Worm (Caenorhabditis elegans): ENCODE data around the gene C46A5.1.

The C46A5.1 gene

ce11 chrIV:7759527-7759926 is 4.2 kb upstream of the C46A5.1 start, which contains the start of gene dsb-3:
Gene dsb-3 (minus strand): TSS chrIV:7759627.
- no peak for TF ChIP-seq irx-1 (tag; optimal IDR thresholded peaks at IDR 0.05)
- TF ChIP-seq elt-3 (tag; optimal IDR thresholded peaks at IDR 0.05): no peak
- no peak for TF ChIP-seq nhr-85 (tag)
- no peak for TF ChIP-seq nhr-19 (GFP tag; conservative IDR thresholded peaks at IDR 0.05)
- TF ChIP-seq efl-3 (GFP tag; optimal IDR thresholded peaks at IDR 0.05): no peak
- no peak for TF ChIP-seq pax-3 (tag; optimal IDR thresholded peaks at IDR 0.05)
- TF ChIP-seq mab-9 (GFP tag; IDR thresholded peaks at IDR 0.05): no peak
- no peak for TF ChIP-seq ceh-82 (tag; optimal IDR thresholded peaks at IDR 0.05)
- TF ChIP-seq snpc-4 (tag; optimal IDR thresholded peaks at IDR 0.05): no peak
- TF ChIP-seq egl-13 (tag; optimal IDR thresholded peaks at IDR 0.05): no peak
- TF ChIP-seq pag-3 (tag; optimal IDR thresholded peaks at IDR 0.05; ENCODE audit: borderline replicate concordance, insufficient read depth): no peak
- no peak for TF ChIP-seq C16A3.4 (tag; optimal IDR thresholded peaks at IDR 0.05)
- TF ChIP-seq ceh-88 (GFP tag; IDR thresholded peaks at IDR 0.05): no peak
- TF ChIP-seq ceh-63 (GFP tag; optimal IDR thresholded peaks at IDR 0.05): no peak
- no peak for TF ChIP-seq tlp-1 (tag; optimal IDR thresholded peaks at IDR 0.05)

DNA sequence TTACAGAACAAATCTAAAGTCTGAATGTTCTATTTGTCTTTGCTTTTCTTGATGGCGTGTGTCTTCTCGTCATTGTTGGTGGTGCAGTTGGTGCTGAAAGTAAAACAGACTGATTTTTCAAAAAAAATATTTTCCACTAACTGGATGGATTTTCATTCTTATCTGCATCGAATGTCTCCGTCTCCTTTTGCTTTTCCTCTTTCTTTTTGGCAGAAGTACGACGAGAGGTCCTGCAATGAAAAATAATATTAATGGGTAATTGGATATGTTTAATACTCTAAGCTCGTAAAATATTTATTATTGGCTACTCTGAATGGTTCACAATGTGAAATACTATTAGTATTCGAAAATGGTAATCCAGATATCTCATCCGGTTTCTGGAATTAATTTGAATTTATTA is 3.6 kb upstream of the C46A5.1 start, which contains the start of gene del-7:
del-7 (plus strand) TSS at position 301 of the 400 bp plus-strand sequence.
- no peak for TF ChIP-seq hlh-4 (tag; optimal IDR thresholded peaks at IDR 0.05)
- no peak for TF ChIP-seq ces-1 (GFP tag; optimal IDR thresholded peaks at IDR 0.05)
- TF ChIP-seq nhr-47 (tag; optimal IDR thresholded peaks at IDR 0.05): no peak

DNA sequence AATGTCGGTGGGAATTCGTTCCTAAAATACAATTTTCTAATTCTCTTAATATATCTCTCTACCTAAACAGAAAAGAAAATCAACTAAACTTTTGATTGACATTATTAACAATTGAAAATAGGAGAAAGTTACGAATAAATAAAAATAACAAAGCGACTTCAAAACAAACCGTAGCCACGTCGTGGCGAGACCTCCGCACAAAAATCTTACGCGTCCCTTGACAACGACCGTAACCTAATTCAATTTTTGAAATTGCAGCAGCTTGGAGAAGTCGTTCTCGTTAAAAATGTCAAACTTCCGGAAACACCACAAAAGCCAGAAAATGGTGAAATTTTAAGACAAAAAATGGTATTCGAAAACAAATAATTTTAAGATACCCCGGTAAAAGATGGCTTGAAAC is 588 bp downstream of the C46A5.1 start:
- TF ChIP-seq aly-2 (tag; optimal IDR thresholded peaks at IDR 0.05): no peak
- no peak for TF ChIP-seq alr-1 (tag; optimal IDR thresholded peaks at IDR 0.05; ENCODE audit: borderline replicate concordance)
- no peak for TF ChIP-seq C34B4.2 (tag; optimal IDR thresholded peaks at IDR 0.05)
- no peak for TF ChIP-seq mab-9 (GFP tag; IDR thresholded peaks at IDR 0.05)
- TF ChIP-seq xbp-1 (tag; optimal IDR thresholded peaks at IDR 0.05): no peak
- no peak for TF ChIP-seq nhr-20 (tag; optimal IDR thresholded peaks at IDR 0.05)
- TF ChIP-seq lin-15B (tag; optimal IDR thresholded peaks at IDR 0.05): no peak
- no peak for TF ChIP-seq fkh-4 (tag; optimal IDR thresholded peaks at IDR 0.05; ENCODE audit: borderline replicate concordance)
- TF ChIP-seq pqm-1 (tag; optimal IDR thresholded peaks at IDR 0.05): no peak
- TF ChIP-seq nhr-28 (tag; optimal IDR thresholded peaks at IDR 0.05): no peak
- no peak for TF ChIP-seq elt-3 (tag; optimal IDR thresholded peaks at IDR 0.05)
- no peak for TF ChIP-seq nhr-12 (tag; optimal IDR thresholded peaks at IDR 0.05)
- TF ChIP-seq hlh-4 (tag; optimal IDR thresholded peaks at IDR 0.05): no peak
- no peak for TF ChIP-seq lin-39 (tag; optimal IDR thresholded peaks at IDR 0.05)
- no peak for TF ChIP-seq grh-1 (GFP tag; IDR thresholded peaks at IDR 0.05)

DNA sequence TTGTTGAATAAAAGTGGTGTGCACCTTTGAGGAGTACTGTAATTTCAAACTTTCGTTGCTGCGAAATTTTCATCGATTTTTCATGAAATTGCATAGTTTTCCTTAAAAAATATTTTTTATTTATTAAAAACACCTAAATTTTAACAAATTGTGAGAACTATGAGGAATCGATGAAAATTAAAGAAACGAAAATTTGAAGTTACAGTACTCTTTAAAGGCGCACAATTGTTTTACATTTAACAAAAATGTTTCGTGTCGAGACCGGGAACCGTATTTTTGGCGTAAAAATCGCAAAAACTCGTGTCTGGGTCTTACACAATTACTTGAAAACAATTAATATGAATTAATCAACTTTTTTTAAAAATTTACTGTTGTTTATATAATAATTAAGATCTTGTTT is 6.4 kb downstream of the C46A5.1 start, which contains the start of gene rdl-1:
rdl-1 (minus strand) TSS at position 101 of the 400 bp plus-strand sequence.
- TF ChIP-seq xbp-1 (tag; optimal IDR thresholded peaks at IDR 0.05): no peak

- TF ChIP-seq ceh-88 (GFP tag; IDR thresholded peaks at IDR 0.05): no peak
- TF ChIP-seq nhr-85 (tag): peak; percentile 40
- TF ChIP-seq irx-1 (tag; optimal IDR thresholded peaks at IDR 0.05): no peak
- TF ChIP-seq grh-1 (GFP tag; IDR thresholded peaks at IDR 0.05): no peak
- TF ChIP-seq ama-1 (optimal IDR thresholded peaks at IDR 0.05): no peak
- TF ChIP-seq jun-1 (tag; optimal IDR thresholded peaks at IDR 0.05): no peak
- no peak for TF ChIP-seq tbx-2 (tag; optimal IDR thresholded peaks at IDR 0.05)
- TF ChIP-seq nhr-47 (tag; optimal IDR thresholded peaks at IDR 0.05): peak; percentile 14
- no peak for TF ChIP-seq efl-3 (GFP tag; optimal IDR thresholded peaks at IDR 0.05)
- no peak for TF ChIP-seq hlh-4 (tag; optimal IDR thresholded peaks at IDR 0.05)
- TF ChIP-seq C16A3.4 (tag; optimal IDR thresholded peaks at IDR 0.05): peak; percentile 61
- peak; percentile 29 for TF ChIP-seq snu-23 (GFP tag; optimal IDR thresholded peaks at IDR 0.05)
- TF ChIP-seq skn-1 (tag; optimal IDR thresholded peaks at IDR 0.05): no peak
- no peak for TF ChIP-seq fkh-8 (tag; optimal IDR thresholded peaks at IDR 0.05)
- TF ChIP-seq dsc-1 (tag; optimal IDR thresholded peaks at IDR 0.05): no peak
- no peak for TF ChIP-seq nhr-76 (tag; optimal IDR thresholded peaks at IDR 0.05)
- no peak for TF ChIP-seq aha-1 (tag; optimal IDR thresholded peaks at IDR 0.05)
- peak; percentile 21 for TF ChIP-seq F16B12.6 (tag; optimal IDR thresholded peaks at IDR 0.05)
- no peak for TF ChIP-seq hlh-17 (GFP tag; optimal IDR thresholded peaks at IDR 0.05; ENCODE audit: borderline replicate concordance)
- TF ChIP-seq nhr-12 (tag; optimal IDR thresholded peaks at IDR 0.05): no peak
- TF ChIP-seq lir-3 (tag; optimal IDR thresholded peaks at IDR 0.05; ENCODE audit: poor library complexity): no peak
- no peak for TF ChIP-seq mdl-1 (tag; optimal IDR thresholded peaks at IDR 0.05)
- peak; percentile 21 for TF ChIP-seq xbp-1 (tag; optimal IDR thresholded peaks at IDR 0.05)
- no peak for TF ChIP-seq nhr-237 (tag; optimal IDR thresholded peaks at IDR 0.05)
- no peak for TF ChIP-seq fos-1 (tag; optimal IDR thresholded peaks at IDR 0.05)
These were observed 10.5 kb downstream of the C46A5.1 start, which contains the start of the genes hcf-1 and swd-2.2 for ce11 chrIV:7774206-7774605. Gene hcf-1 (minus strand): TSS chrIV:7774275. Gene swd-2.2 (plus strand): TSS chrIV:7774411.

Data from whole organism, L1 larva.